Worm (Caenorhabditis elegans) whole organism, L4 larva: ENCODE measurements around the gene K02G10.5.
A peak's percentile ranks its signal among the peaks of the same experiment; 100 is the strongest.

Source experiments
- D1046.2 ChIP-seq: fragments of 200-800 bp; sonication (Bioruptor generic); IDR thresholded peaks from 2 replicates; pipeline ENCODE4 v1.3.6; 2022; ENCODE audit warnings: missing genetic modification characterization, missing compliant biosample characterization
- F26F4.8 ChIP-seq: fragments of 200-800 bp; sonication (Bioruptor generic); conservative IDR thresholded peaks from 2 replicates; pipeline ENCODE4 v1.3.6; 2022; ENCODE audit warnings: missing genetic modification characterization, missing compliant biosample characterization
- F37D6.2 ChIP-seq: sonication (generic microtip); optimal IDR thresholded peaks from 2 replicates; lab custom pipeline; 2016; ENCODE audit warnings: mild to moderate bottlenecking, missing genetic modification characterization, missing compliant biosample characterization
- F49E8.2 ChIP-seq: sonication (generic microtip); optimal IDR thresholded peaks from 2 replicates; lab custom pipeline; 2016; ENCODE audit warnings: missing compliant biosample characterization, mild to moderate bottlenecking, missing genetic modification characterization, borderline replicate concordance
- T26A8.4 ChIP-seq: fragments of 200-800 bp; sonication (Bioruptor generic); IDR thresholded peaks from 2 replicates; pipeline ENCODE4 v1.3.6; 2022; ENCODE audit warnings: missing genetic modification characterization, missing compliant biosample characterization
- Y48G9A.11 ChIP-seq: fragments of 200-800 bp; sonication (Bioruptor generic); IDR thresholded peaks from 2 replicates; pipeline ENCODE4 v1.3.6; 2022; ENCODE audit warnings: missing genetic modification reagents, missing genetic modification characterization, missing compliant biosample characterization
- Y5F2A.4 ChIP-seq: fragments of 200-800 bp; sonication (Bioruptor generic); optimal IDR thresholded peaks from 2 replicates; lab custom pipeline; 2018; ENCODE audit warnings: mild to moderate bottlenecking, missing genetic modification characterization, missing compliant biosample characterization
- ZK337.2 ChIP-seq: fragments of 200-800 bp; sonication (Bioruptor generic); IDR thresholded peaks from 2 replicates; pipeline ENCODE4 v1.3.6; 2022; ENCODE audit warnings: missing genetic modification reagents, missing genetic modification characterization, missing compliant biosample characterization
- aly-2 ChIP-seq: sonication (generic microtip); optimal IDR thresholded peaks from 2 replicates; lab custom pipeline; 2018; ENCODE audit warnings: missing biosample characterization, missing genetic modification characterization
- ama-1 ChIP-seq: fragments of 150-350 bp; optimal IDR thresholded peaks from 2 replicates; lab custom pipeline; 2014; ENCODE audit warnings: inconsistent platforms, mixed read lengths
- arid-1 ChIP-seq: fragments of 200-800 bp; sonication (Bioruptor generic); conservative IDR thresholded peaks from 2 replicates; pipeline ENCODE4 v1.3.6; 2022; ENCODE audit warnings: missing genetic modification reagents, missing genetic modification characterization, missing compliant biosample characterization
- attf-4 ChIP-seq: sonication (generic microtip); optimal IDR thresholded peaks from 3 replicates; lab custom pipeline; 2017; ENCODE audit warnings: missing biosample characterization, missing genetic modification characterization
- ceh-28 ChIP-seq: fragments of 150-350 bp; optimal IDR thresholded peaks from 2 replicates; lab custom pipeline; 2014; ENCODE audit warnings: missing biosample characterization, missing genetic modification reagents, missing genetic modification characterization
- ceh-44 ChIP-seq: fragments of 200-800 bp; sonication (Bioruptor generic); IDR thresholded peaks from 2 replicates; pipeline ENCODE4 v1.3.6; 2022; ENCODE audit warnings: missing genetic modification reagents, missing genetic modification characterization, missing compliant biosample characterization
- ces-1 ChIP-seq: fragments of 150-350 bp; sonication (generic microtip); optimal IDR thresholded peaks from 4 replicates; lab custom pipeline; 2014; ENCODE audit warnings: missing biosample characterization, missing genetic modification reagents, missing genetic modification characterization
- ctbp-1 ChIP-seq: fragments of 200-800 bp; sonication (Bioruptor generic); IDR thresholded peaks from 2 replicates; pipeline ENCODE4 v1.3.6; 2022; ENCODE audit warnings: missing genetic modification reagents, missing genetic modification characterization, missing compliant biosample characterization
- daf-12 ChIP-seq: fragments of 150-350 bp; optimal IDR thresholded peaks from 2 replicates; lab custom pipeline; 2014; ENCODE audit warnings: missing biosample characterization, missing genetic modification reagents, missing genetic modification characterization
- dve-1 ChIP-seq: sonication (generic microtip); optimal IDR thresholded peaks from 2 replicates; lab custom pipeline; 2017; ENCODE audit warnings: antibody characterized with exemption, mild to moderate bottlenecking, missing genetic modification characterization, missing compliant biosample characterization; ENCODE audit not compliant: insufficient read depth
- egl-43 ChIP-seq: fragments of 200-800 bp; sonication (Bioruptor generic); IDR thresholded peaks from 2 replicates; pipeline ENCODE4 v1.3.6; 2022; ENCODE audit warnings: missing genetic modification reagents, missing genetic modification characterization, missing compliant biosample characterization
- fos-1 ChIP-seq: fragments of 150-350 bp; optimal IDR thresholded peaks from 2 replicates; lab custom pipeline; 2014; ENCODE audit warnings: missing biosample characterization, missing genetic modification characterization
- hlh-11 ChIP-seq: fragments of 200-800 bp; sonication (Bioruptor generic); optimal IDR thresholded peaks from 2 replicates; lab custom pipeline; 2018; ENCODE audit warnings: mild to moderate bottlenecking, missing genetic modification characterization, missing compliant biosample characterization
- lin-1 ChIP-seq: fragments of 200-800 bp; sonication (Bioruptor generic); IDR thresholded peaks from 2 replicates; pipeline ENCODE4 v1.3.6; 2022; ENCODE audit warnings: missing genetic modification reagents, missing genetic modification characterization, missing compliant biosample characterization
- lin-39 ChIP-seq: fragments of 150-350 bp; optimal IDR thresholded peaks from 2 replicates; lab custom pipeline; 2014; ENCODE audit warnings: missing biosample characterization, missing genetic modification reagents, missing genetic modification characterization
- lsy-2 ChIP-seq, 2 experiments: fragments of 150-350 bp in 1 of 2; sonication (generic microtip) in 1 of 2; optimal IDR thresholded peaks; 2 replicates each; lab custom pipeline; 2014 to 2017; ENCODE audit warnings: missing biosample characterization in 2 of 2, missing genetic modification characterization in 2 of 2
- madf-5 ChIP-seq, 2 experiments: fragments of 200-800 bp; sonication (Bioruptor generic); IDR thresholded peaks; 2 replicates each; pipeline ENCODE4 v1.3.6; 2022; ENCODE audit warnings: missing compliant biosample characterization in 2 of 2, missing genetic modification characterization in 2 of 2
- madf-9 ChIP-seq: fragments of 200-800 bp; sonication (Bioruptor generic); conservative IDR thresholded peaks from 2 replicates; pipeline ENCODE4 v1.3.6; 2022; ENCODE audit warnings: missing genetic modification reagents, missing genetic modification characterization, missing compliant biosample characterization
- mdl-1 ChIP-seq, 2 experiments: fragments of 150-350 bp in 1 of 2; sonication (generic microtip) in 1 of 2; optimal IDR thresholded peaks; 2 replicates each; lab custom pipeline; 2014 to 2017; ENCODE audit warnings: missing biosample characterization in 2 of 2, missing genetic modification characterization in 2 of 2
- mes-2 ChIP-seq: sonication (generic microtip); optimal IDR thresholded peaks from 2 replicates; lab custom pipeline; 2016; ENCODE audit warnings: missing genotype, mild to moderate bottlenecking, missing genetic modification characterization, missing compliant biosample characterization; ENCODE audit not compliant: poor library complexity, severe bottlenecking
- mxl-2 ChIP-seq: fragments of 200-800 bp; sonication (Bioruptor generic); conservative IDR thresholded peaks from 2 replicates; pipeline ENCODE4 v1.3.6; 2022; ENCODE audit warnings: missing genetic modification reagents, missing genetic modification characterization, missing compliant biosample characterization
- nhr-237 ChIP-seq: sonication (generic microtip); optimal IDR thresholded peaks from 2 replicates; lab custom pipeline; 2017; ENCODE audit warnings: missing biosample characterization, missing genetic modification characterization
- nhr-41 ChIP-seq: fragments of 200-800 bp; sonication (Bioruptor generic); IDR thresholded peaks from 2 replicates; pipeline ENCODE4 v1.3.6; 2022; ENCODE audit warnings: missing genetic modification reagents, missing genetic modification characterization, missing compliant biosample characterization
- nhr-6 ChIP-seq: fragments of 150-350 bp; optimal IDR thresholded peaks from 2 replicates; lab custom pipeline; 2014; ENCODE audit warnings: missing biosample characterization, missing genetic modification characterization
- nhr-76 ChIP-seq: fragments of 150-350 bp; optimal IDR thresholded peaks from 2 replicates; lab custom pipeline; 2014; ENCODE audit warnings: missing biosample characterization, missing genetic modification characterization
- nhr-77 ChIP-seq: fragments of 150-350 bp; optimal IDR thresholded peaks from 2 replicates; lab custom pipeline; 2014; ENCODE audit warnings: missing biosample characterization, missing genetic modification characterization
- php-3 ChIP-seq: fragments of 200-800 bp; sonication (Bioruptor generic); IDR thresholded peaks from 2 replicates; pipeline ENCODE4 v1.3.6; 2022; ENCODE audit warnings: missing genetic modification reagents, missing genetic modification characterization, missing compliant biosample characterization
- rbr-2 ChIP-seq: sonication (generic microtip); optimal IDR thresholded peaks from 2 replicates; lab custom pipeline; 2016; ENCODE audit warnings: missing genotype, missing genetic modification characterization, missing compliant biosample characterization
- sdz-12 ChIP-seq: fragments of 200-800 bp; sonication (Bioruptor generic); optimal IDR thresholded peaks from 2 replicates; lab custom pipeline; 2018; ENCODE audit warnings: mild to moderate bottlenecking, missing genetic modification characterization, missing compliant biosample characterization
- skn-1 ChIP-seq: fragments of 150-350 bp; optimal IDR thresholded peaks from 2 replicates; lab custom pipeline; 2014; ENCODE audit warnings: missing biosample characterization, missing genetic modification characterization
- snpc-1.2 ChIP-seq: fragments of 200-800 bp; sonication (Bioruptor generic); IDR thresholded peaks from 2 replicates; pipeline ENCODE4 v1.3.6; 2022; ENCODE audit warnings: missing genetic modification reagents, missing genetic modification characterization, missing compliant biosample characterization
- snpc-4 ChIP-seq: fragments of 150-350 bp; optimal IDR thresholded peaks from 2 replicates; lab custom pipeline; 2014; ENCODE audit warnings: missing biosample characterization, missing genetic modification characterization
- tag-97 ChIP-seq: fragments of 200-800 bp; sonication (Bioruptor generic); IDR thresholded peaks from 2 replicates; pipeline ENCODE4 v1.3.6; 2022; ENCODE audit warnings: missing genetic modification characterization, missing compliant biosample characterization
- unc-130 ChIP-seq: sonication (generic microtip); optimal IDR thresholded peaks from 2 replicates; lab custom pipeline; 2016; ENCODE audit warnings: missing genetic modification reagents, missing genetic modification characterization, missing compliant biosample characterization
- unc-39 ChIP-seq: sonication (generic microtip); optimal IDR thresholded peaks from 2 replicates; lab custom pipeline; 2017; ENCODE audit warnings: missing biosample characterization, missing genetic modification characterization
- zag-1 ChIP-seq: fragments of 150-350 bp; optimal IDR thresholded peaks from 2 replicates; lab custom pipeline; 2014; ENCODE audit warnings: missing biosample characterization, missing genetic modification characterization
- zfp-2 ChIP-seq: sonication (generic microtip); optimal IDR thresholded peaks from 2 replicates; lab custom pipeline; 2016; ENCODE audit warnings: mild to moderate bottlenecking, missing genetic modification characterization, missing compliant biosample characterization
- zfp-3 ChIP-seq: fragments of 200-800 bp; sonication (Bioruptor generic); conservative IDR thresholded peaks from 2 replicates; pipeline ENCODE4 v1.3.6; 2022; ENCODE audit warnings: missing genetic modification reagents, missing genetic modification characterization, missing compliant biosample characterization
- zip-2 ChIP-seq: fragments of 150-350 bp; optimal IDR thresholded peaks from 2 replicates; lab custom pipeline; 2014; ENCODE audit warnings: missing biosample characterization, missing genetic modification characterization
- ztf-11 ChIP-seq: fragments of 150-350 bp; optimal IDR thresholded peaks from 2 replicates; lab custom pipeline; 2014; ENCODE audit warnings: missing biosample characterization, missing genetic modification characterization
- ztf-7 ChIP-seq: fragments of 150-350 bp; optimal IDR thresholded peaks from 2 replicates; lab custom pipeline; 2014; ENCODE audit warnings: missing biosample characterization, missing genetic modification characterization

Gene K02G10.5

DNA sequence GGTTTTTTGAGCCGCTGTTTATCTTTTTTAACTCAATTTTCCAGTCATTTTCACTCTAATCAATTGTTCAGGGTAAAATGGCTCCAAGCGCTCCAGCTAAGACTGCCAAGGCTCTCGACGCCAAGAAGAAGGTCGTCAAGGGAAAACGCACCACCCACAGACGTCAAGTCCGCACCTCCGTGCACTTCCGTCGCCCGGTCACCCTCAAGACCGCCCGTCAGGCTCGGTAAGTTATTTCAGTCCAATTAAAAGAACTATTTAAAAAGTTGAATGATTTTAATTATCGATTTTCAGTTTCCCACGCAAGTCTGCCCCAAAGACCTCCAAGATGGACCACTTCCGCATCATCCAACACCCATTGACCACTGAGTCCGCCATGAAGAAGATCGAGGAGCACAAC is 24.1 kb upstream of the K02G10.5 start, which contains the start of gene rpl-25.1 (continued):
- TF ChIP-seq skn-1 (tag; lab: Kevin White, UChicago) = no peak
- TF ChIP-seq unc-39 (tag; lab: Kevin White, UChicago) = no peak
- no peak for TF ChIP-seq ctbp-1 (GFP tag; lab: Robert Waterston, UW)
- TF ChIP-seq nhr-76 (tag; lab: Kevin White, UChicago) = no peak
- no peak for TF ChIP-seq ceh-28 (tag; lab: Kevin White, UChicago)
- TF ChIP-seq ama-1 (lab: Kevin White, UChicago) = peak; percentile 19
- peak; percentile 13 for TF ChIP-seq hlh-11 (tag; lab: Kevin White, UChicago)
- TF ChIP-seq dve-1 (tag; lab: Kevin White, UChicago) = no peak
- 0 out of 2 replicates have a peak, but pooled peaks have one; percentile 26 for TF ChIP-seq php-3 (GFP tag; lab: Robert Waterston, UW)
- no peak for TF ChIP-seq snpc-1.2 (GFP tag; lab: Robert Waterston, UW)
- TF ChIP-seq ZK337.2 (GFP tag; lab: Robert Waterston, UW) = no peak
- no peak for TF ChIP-seq lsy-2 (tag; optimal IDR thresholded peaks at IDR 0.05; lab: Kevin White, UChicago)

DNA sequence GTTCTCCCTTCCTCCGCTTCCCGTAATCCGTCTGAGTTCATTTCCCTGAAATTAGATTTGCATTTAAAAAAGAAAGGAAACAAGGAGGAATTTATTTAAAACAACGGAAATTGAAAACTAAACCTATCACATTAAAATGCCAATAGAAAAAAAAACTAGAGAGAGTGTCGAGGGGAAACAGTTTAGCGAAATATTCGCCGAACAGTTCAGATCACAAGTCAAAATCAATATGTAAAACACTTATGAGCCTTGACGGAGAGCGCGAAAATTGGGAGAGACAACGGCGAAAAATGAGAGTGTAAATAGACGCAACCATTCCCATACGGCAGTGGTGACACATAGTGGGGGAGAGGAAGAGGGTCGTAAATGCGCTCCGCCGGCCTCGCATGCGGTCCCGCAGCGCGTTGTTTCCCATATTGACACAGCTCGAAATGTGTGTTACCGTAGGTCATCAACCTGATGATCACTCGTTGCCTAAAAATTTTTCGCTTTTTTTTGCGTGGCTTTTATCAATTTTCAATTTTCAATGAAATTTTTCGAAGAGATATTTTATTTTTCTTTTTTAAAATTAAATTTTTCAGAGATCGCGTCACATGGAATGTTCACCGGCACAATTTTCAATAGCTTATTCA is 20.8 kb upstream of the K02G10.5 start, which contains the start of the genes dnj-14 and glit-1:
dnj-14 (minus strand) TSS at position 51 of the 632 bp plus-strand sequence.
glit-1 (plus strand) TSS at position 582 of the 632 bp plus-strand sequence.
- no peak for TF ChIP-seq zag-1 (tag; lab: Kevin White, UChicago)
- TF ChIP-seq ztf-7 = peak; percentile 67
- TF ChIP-seq fos-1 (tag; lab: Kevin White, UChicago) = no peak
- TF ChIP-seq ctbp-1 (GFP tag; lab: Robert Waterston, UW) = peak; percentile 54; the same call in 1 of the 2 replicates
- no peak for TF ChIP-seq nhr-237 (tag; lab: Kevin White, UChicago)
- TF ChIP-seq zfp-3 = no peak
- no peak for TF ChIP-seq ces-1 (GFP tag; lab: Kevin White, UChicago)
- TF ChIP-seq mdl-1 (tag; optimal IDR thresholded peaks at IDR 0.05; lab: Kevin White, UChicago) = peak; percentile 21 to 91
- no peak for TF ChIP-seq skn-1 (tag; lab: Kevin White, UChicago)
- peak; percentile 82 for TF ChIP-seq T26A8.4 (GFP tag; lab: Robert Waterston, UW)
- peak; percentile 90 for TF ChIP-seq mes-2 (tag; lab: Kevin White, UChicago)
- TF ChIP-seq daf-12 (tag; lab: Kevin White, UChicago) = no peak
- TF ChIP-seq lin-39 = no peak
- TF ChIP-seq nhr-6 (tag; lab: Kevin White, UChicago) = peak; percentile 82
- no peak for TF ChIP-seq mxl-2
- no peak for TF ChIP-seq aly-2 (tag; lab: Kevin White, UChicago)
- TF ChIP-seq Y48G9A.11 (GFP tag; lab: Robert Waterston, UW) = no peak
- peak; percentile 62 for TF ChIP-seq lin-1 (GFP tag; lab: Robert Waterston, UW)
- TF ChIP-seq tag-97 = no peak
- no peak for TF ChIP-seq ztf-11
- no peak for TF ChIP-seq nhr-41 (GFP tag; lab: Robert Waterston, UW)
- no peak for TF ChIP-seq ceh-44 (GFP tag; lab: Robert Waterston, UW)
- peak; percentile 98 for TF ChIP-seq hlh-11 (tag; lab: Kevin White, UChicago)
- no peak for TF ChIP-seq sdz-12 (GFP tag; lab: Kevin White, UChicago)
- peak; percentile 99 for TF ChIP-seq D1046.2
- TF ChIP-seq Y5F2A.4 (GFP tag; lab: Kevin White, UChicago) = no peak
- no peak for TF ChIP-seq attf-4 (tag; lab: Kevin White, UChicago)
- peak; percentile 95 for TF ChIP-seq nhr-77 (tag; lab: Kevin White, UChicago)
- no peak for TF ChIP-seq unc-130 (GFP tag; lab: Kevin White, UChicago)
- TF ChIP-seq php-3 (GFP tag; lab: Robert Waterston, UW) = peak; percentile 89
- TF ChIP-seq F26F4.8 = no peak
- peak; percentile 57 for TF ChIP-seq F37D6.2 (tag; lab: Kevin White, UChicago)
- TF ChIP-seq zfp-2 = peak; percentile 15
- TF ChIP-seq snpc-4 (tag; lab: Kevin White, UChicago) = no peak
- TF ChIP-seq zip-2 (tag; lab: Kevin White, UChicago) = no peak
- TF ChIP-seq arid-1 = peak; percentile 30; the same call in 1 of the 2 replicates
- TF ChIP-seq madf-9 (GFP tag; lab: Robert Waterston, UW) = peak; percentile 72
- peak; percentile 88 for TF ChIP-seq rbr-2 (tag; lab: Kevin White, UChicago)
- TF ChIP-seq F49E8.2 (tag; lab: Kevin White, UChicago) = no peak
- TF ChIP-seq madf-5 (GFP tag; IDR thresholded peaks at IDR 0.05; lab: Robert Waterston, UW) = 0 out of 4 replicates have a peak, but pooled peaks of 1 of the 2 experiments have one; percentile 40
- peak; percentile 66; the same call in 1 of the 2 replicates for TF ChIP-seq egl-43 (GFP tag; lab: Robert Waterston, UW)
